Worm (Caenorhabditis elegans) whole organism, L2 larva: ENCODE measurements around the gene F07A11.4.
A peak's percentile ranks its signal among the peaks of the same experiment; 100 is the strongest.

Experiments used
- elt-1 ChIP-seq: fragments of 150-350 bp; optimal IDR thresholded peaks from 2 replicates; lab custom pipeline; 2014; ENCODE audit warnings: missing biosample characterization, missing genetic modification characterization
- nhr-10 ChIP-seq: sonication (generic microtip); optimal IDR thresholded peaks from 2 replicates; lab custom pipeline; 2017; ENCODE audit warnings: missing biosample characterization, missing genetic modification characterization
- nhr-6 ChIP-seq: fragments of 150-350 bp; optimal IDR thresholded peaks from 2 replicates; lab custom pipeline; 2014; ENCODE audit warnings: missing biosample characterization, missing genetic modification characterization
- snpc-4 ChIP-seq: fragments of 150-350 bp; optimal IDR thresholded peaks from 2 replicates; lab custom pipeline; 2014; ENCODE audit warnings: missing biosample characterization, missing genetic modification characterization
- unc-39 ChIP-seq: fragments of 150-350 bp; optimal IDR thresholded peaks from 2 replicates; lab custom pipeline; 2014; ENCODE audit warnings: missing biosample characterization, missing genetic modification characterization
- ztf-4 ChIP-seq: fragments of 150-350 bp; optimal IDR thresholded peaks from 2 replicates; lab custom pipeline; 2014; ENCODE audit warnings: missing biosample characterization, missing genetic modification characterization

ce11 chrII:11619895-11620439 lies 19.2 kb downstream of the F07A11.4 start:
- peak; percentile 37 for TF ChIP-seq nhr-6
- peak; percentile 51 for TF ChIP-seq snpc-4 (tag; lab: Kevin White, UChicago)
- TF ChIP-seq elt-1 (tag; lab: Kevin White, UChicago): no peak
- no peak for TF ChIP-seq nhr-10
- TF ChIP-seq ztf-4: peak; percentile 81
- TF ChIP-seq unc-39 (tag; lab: Kevin White, UChicago): no peak
